Worm (Caenorhabditis elegans): ENCODE data around the gene W02B12.16.

- TF ChIP-seq W03F9.2 (tag; optimal IDR thresholded peaks at IDR 0.05) (no peak), him-1 (tag; optimal IDR thresholded peaks at IDR 0.05) (no peak), dao-5 (tag; optimal IDR thresholded peaks at IDR 0.05) (no peak)
Observed at ce11 chrII:11492843-11493242, 16.5 kb upstream of the W02B12.16 start, which contains the start of gene hacl-1.

Measured in whole organism, L4/young adult.